Fruit fly (Drosophila melanogaster) whole organism, adult: Measurements from ENCODE around the gene CecB.
A peak's percentile ranks its signal among the peaks of the same experiment; 100 is the strongest.

Experiments
- CG11617 ChIP-seq: fragments of 200-800 bp; sonication (Bioruptor generic); optimal IDR thresholded peaks from 2 replicates; lab custom pipeline; 2017; ENCODE audit warnings: mild to moderate bottlenecking, missing biosample characterization, missing genetic modification reagents, missing genetic modification characterization
- CG14711 ChIP-seq: fragments of 200-800 bp; sonication (Bioruptor generic); optimal IDR thresholded peaks from 2 replicates; lab custom pipeline; 2018; ENCODE audit warnings: missing biosample characterization, mild to moderate bottlenecking, missing genetic modification characterization, moderate library complexity
- CG1620 ChIP-seq: fragments of 200-800 bp; sonication (Bioruptor generic); optimal IDR thresholded peaks from 2 replicates; lab custom pipeline; 2016; ENCODE audit warnings: missing biosample characterization, missing genetic modification characterization
- CG7045 ChIP-seq: fragments of 200-800 bp; sonication (Bioruptor generic); optimal IDR thresholded peaks from 2 replicates; lab custom pipeline; 2017; ENCODE audit warnings: missing biosample characterization, mild to moderate bottlenecking, missing genetic modification characterization
- CG7101 ChIP-seq: fragments of 200-800 bp; sonication (Bioruptor generic); optimal IDR thresholded peaks from 2 replicates; lab custom pipeline; 2018; ENCODE audit warnings: missing biosample characterization, mild to moderate bottlenecking, missing genetic modification characterization, moderate library complexity
- Hr96 ChIP-seq: fragments of 200-800 bp; sonication (Bioruptor generic); optimal IDR thresholded peaks from 2 replicates; lab custom pipeline; 2016; ENCODE audit warnings: missing biosample characterization, missing genetic modification characterization
- cic ChIP-seq: fragments of 200-800 bp; sonication (Bioruptor generic); optimal IDR thresholded peaks from 2 replicates; lab custom pipeline; 2017; ENCODE audit warnings: missing biosample characterization, mild to moderate bottlenecking, missing genetic modification characterization, moderate library complexity
- ovo ChIP-seq: fragments of 200-800 bp; sonication (Bioruptor generic); optimal IDR thresholded peaks from 2 replicates; lab custom pipeline; 2016; ENCODE audit warnings: missing biosample characterization, missing genetic modification characterization
- tj ChIP-seq: fragments of 200-800 bp; sonication (Bioruptor generic); optimal IDR thresholded peaks from 3 replicates; lab custom pipeline; 2017; ENCODE audit warnings: missing biosample characterization, mild to moderate bottlenecking, missing genetic modification characterization, moderate library complexity
- toe ChIP-seq: fragments of 200-800 bp; sonication (Bioruptor generic); optimal IDR thresholded peaks from 2 replicates; lab custom pipeline; 2016; ENCODE audit warnings: missing biosample characterization, missing genetic modification characterization

DNA sequence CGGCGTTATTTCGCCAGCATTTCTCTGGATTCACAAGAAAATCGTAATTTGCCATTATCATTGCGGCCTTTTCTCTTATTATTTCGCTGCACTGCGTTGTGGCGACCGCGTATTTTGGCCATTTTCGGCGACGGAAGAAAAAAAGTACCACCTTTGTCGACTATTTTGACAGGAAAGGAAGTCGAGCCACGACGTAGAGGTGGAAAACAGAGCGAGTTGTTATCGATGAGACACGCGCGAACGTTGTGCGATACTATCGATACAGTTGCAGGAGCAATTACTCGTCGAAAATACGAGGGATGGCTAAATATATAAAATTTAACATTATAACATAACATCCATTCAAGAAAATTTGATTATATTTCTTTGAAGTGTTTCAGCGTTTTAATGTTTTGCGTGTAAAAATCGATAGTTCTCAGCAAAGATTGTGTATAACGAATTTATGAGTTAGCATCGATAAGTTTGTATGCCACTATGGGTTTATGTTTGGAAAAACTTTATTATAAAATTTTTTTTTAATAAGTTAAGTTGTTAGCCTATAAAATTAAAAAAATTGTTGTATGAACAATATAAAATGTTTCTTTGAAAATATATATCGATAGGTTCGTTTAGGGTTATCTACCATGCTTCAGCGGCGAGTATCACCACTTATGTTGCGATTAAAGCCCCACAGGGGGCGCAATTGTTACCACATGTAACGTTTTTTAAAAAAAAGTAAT lies 4.7 kb downstream of the CecB start, which contains the start of gene RpS7:
- TF ChIP-seq tj (GFP tag; lab: Kevin White, UChicago): peak; percentile 59
- TF ChIP-seq toe: peak; percentile 74
- TF ChIP-seq CG7101 (tag; lab: Kevin White, UChicago): peak; percentile 75
- peak; percentile 51 for TF ChIP-seq cic (GFP tag; lab: Kevin White, UChicago)
- TF ChIP-seq ovo (GFP tag; lab: Kevin White, UChicago): peak; percentile 52
- peak; percentile 55 for TF ChIP-seq CG14711
- peak; percentile 69 for TF ChIP-seq Hr96 (GFP tag; lab: Kevin White, UChicago)
- peak; percentile 69 for TF ChIP-seq CG1620 (GFP tag; lab: Kevin White, UChicago)
- TF ChIP-seq CG7045 (GFP tag; lab: Kevin White, UChicago): peak; percentile 67
- peak; percentile 88 for TF ChIP-seq CG11617
